Worm (Caenorhabditis elegans) whole organism, early embryonic: ENCODE results near the gene pgp-14.

Experiments
- B0310.2 ChIP-seq: sonication (generic microtip); optimal IDR thresholded peaks from 2 replicates; lab custom pipeline; 2016; ENCODE audit warnings: mild to moderate bottlenecking, missing genetic modification characterization, missing compliant biosample characterization
- F13C5.2 ChIP-seq: sonication (generic microtip); optimal IDR thresholded peaks from 2 replicates; lab custom pipeline; 2017; ENCODE audit warnings: mild to moderate bottlenecking, missing genetic modification characterization, inconsistent platforms, missing compliant biosample characterization
- ama-1 ChIP-seq: fragments of 150-350 bp; optimal IDR thresholded peaks from 2 replicates; lab custom pipeline; 2014
- ceh-13 ChIP-seq: fragments of 200-800 bp; sonication (Bioruptor generic); optimal IDR thresholded peaks from 2 replicates; lab custom pipeline; 2018; ENCODE audit warnings: mild to moderate bottlenecking, missing genetic modification characterization, missing compliant biosample characterization
- ceh-36 ChIP-seq: sonication (generic microtip); optimal IDR thresholded peaks from 2 replicates; lab custom pipeline; 2016; ENCODE audit warnings: missing genetic modification characterization, inconsistent platforms, missing compliant biosample characterization
- ets-7 ChIP-seq: sonication (generic microtip); optimal IDR thresholded peaks from 2 replicates; lab custom pipeline; 2016; ENCODE audit warnings: missing genotype, missing genetic modification characterization, missing compliant biosample characterization
- flt-1 ChIP-seq: fragments of 200-800 bp; sonication (Bioruptor generic); IDR thresholded peaks from 2 replicates; pipeline ENCODE4 v1.3.6; 2022; ENCODE audit warnings: missing genetic modification characterization, missing compliant biosample characterization
- hmg-4 ChIP-seq: fragments of 200-800 bp; sonication (Bioruptor generic); optimal IDR thresholded peaks from 2 replicates; lab custom pipeline; 2018; ENCODE audit warnings: mild to moderate bottlenecking, missing genetic modification characterization, missing compliant biosample characterization
- pes-1 ChIP-seq: fragments of 200-800 bp; sonication (Bioruptor generic); IDR thresholded peaks from 2 replicates; pipeline ENCODE4 v1.3.6; 2022; ENCODE audit warnings: missing genetic modification reagents, missing genetic modification characterization, missing compliant biosample characterization
- scrt-1 ChIP-seq: fragments of 200-800 bp; sonication (Bioruptor generic); IDR thresholded peaks from 2 replicates; pipeline ENCODE4 v1.3.6; 2022; ENCODE audit warnings: missing genetic modification characterization, missing compliant biosample characterization
- tra-4 ChIP-seq: sonication (generic microtip); optimal IDR thresholded peaks from 2 replicates; lab custom pipeline; 2017; ENCODE audit warnings: missing genetic modification characterization, missing compliant biosample characterization

- TF ChIP-seq ama-1 (lab: Kevin White, UChicago): no peak
- TF ChIP-seq ceh-36 (tag; lab: Kevin White, UChicago): no peak
- TF ChIP-seq F13C5.2: no peak
- no peak for TF ChIP-seq ets-7 (tag; lab: Kevin White, UChicago)
- no peak for TF ChIP-seq hmg-4 (GFP tag; lab: Kevin White, UChicago)
- TF ChIP-seq pes-1: no peak
- no peak for TF ChIP-seq ceh-13
- TF ChIP-seq scrt-1 (GFP tag; lab: Robert Waterston, UW): no peak
- TF ChIP-seq flt-1 (GFP tag; lab: Robert Waterston, UW): no peak
- TF ChIP-seq B0310.2: no peak
- no peak for TF ChIP-seq tra-4 (tag; lab: Kevin White, UChicago)
Observed at ce11 chrX:12759642-12760041, 10.3 kb upstream of the pgp-14 start.
